Worm (Caenorhabditis elegans): ENCODE measurements around the gene ttc-36.

ttc-36 gene

DNA sequence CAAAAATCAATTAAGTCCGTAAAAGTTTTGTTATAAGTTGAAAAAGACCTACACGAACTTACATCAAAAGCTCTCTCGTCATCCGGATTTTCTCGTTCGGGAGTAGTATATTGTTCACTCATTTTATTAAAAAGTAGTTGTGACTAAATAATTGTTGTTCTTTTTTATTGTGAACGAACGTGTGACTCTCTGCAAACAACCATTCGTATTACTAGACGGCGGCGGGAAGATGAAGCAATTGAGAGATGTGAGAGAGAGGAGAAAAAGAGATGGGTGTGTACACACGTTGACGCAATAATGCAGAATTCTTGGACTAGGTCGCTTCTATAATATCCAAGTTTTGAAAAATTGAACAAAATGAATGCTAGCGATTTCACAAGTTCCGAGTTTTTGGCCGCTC lies 15.0 kb downstream of the ttc-36 start, which contains the start of the genes F52H3.11 and bath-38:
Gene F52H3.11 (minus strand): TSS at position 203 of the 400 bp plus-strand sequence.
Gene bath-38 (minus strand): TSS at position 310 of the 400 bp plus-strand sequence.
- TF ChIP-seq zag-1 (tag; optimal IDR thresholded peaks at IDR 0.05) (no peak), aly-2 (tag; optimal IDR thresholded peaks at IDR 0.05) (no peak), unc-130 (tag; optimal IDR thresholded peaks at IDR 0.05) (peak; percentile 47), nhr-237 (tag; optimal IDR thresholded peaks at IDR 0.05) (no peak), dpl-1 (GFP tag; optimal IDR thresholded peaks at IDR 0.05) (peak; percentile 15 to 62 (median 53)), nhr-85 (tag) (peak; percentile 69), efl-3 (GFP tag; optimal IDR thresholded peaks at IDR 0.05) (no peak), tbx-2 (tag; optimal IDR thresholded peaks at IDR 0.05) (peak; percentile 39), ztf-4 (tag; optimal IDR thresholded peaks at IDR 0.05) (peak; percentile 30), nhr-84 (tag; optimal IDR thresholded peaks at IDR 0.05) (no peak), C04F5.9 (tag; optimal IDR thresholded peaks at IDR 0.05) (no peak), snu-23 (GFP tag; optimal IDR thresholded peaks at IDR 0.05) (peak; percentile 54), pag-3 (tag; optimal IDR thresholded peaks at IDR 0.05; ENCODE audit: borderline replicate concordance, insufficient read depth) (no peak), C16A3.4 (tag; optimal IDR thresholded peaks at IDR 0.05) (peak; percentile 59), nhr-71 (tag; optimal IDR thresholded peaks at IDR 0.05) (peak; percentile 27), lin-14 (GFP tag; optimal IDR thresholded peaks at IDR 0.05) (peak; percentile 64), ets-5 (GFP tag; IDR thresholded peaks at IDR 0.05) (no peak), rnt-1 (tag; optimal IDR thresholded peaks at IDR 0.05) (peak; percentile 37), xbp-1 (tag; optimal IDR thresholded peaks at IDR 0.05) (peak; percentile 32), swsn-7 (tag; optimal IDR thresholded peaks at IDR 0.05) (peak; percentile 36), lin-39 (tag; optimal IDR thresholded peaks at IDR 0.05) (no peak), ceh-63 (GFP tag; optimal IDR thresholded peaks at IDR 0.05) (no peak), ceh-90 (tag; optimal IDR thresholded peaks at IDR 0.05) (no peak), F16B12.6 (tag; optimal IDR thresholded peaks at IDR 0.05) (peak; percentile 81), isw-1 (GFP tag; IDR thresholded peaks at IDR 0.05) (no peak), unc-98 (GFP tag; IDR thresholded peaks at IDR 0.05) (no peak), lin-35 (GFP tag; optimal IDR thresholded peaks at IDR 0.05) (peak; percentile 24 to 51), ama-1 (optimal IDR thresholded peaks at IDR 0.05) (peak; percentile 5), nhr-20 (tag; optimal IDR thresholded peaks at IDR 0.05) (peak; percentile 51), lsy-2 (tag; optimal IDR thresholded peaks at IDR 0.05) (peak; percentile 21 to 60), skn-1 (tag; optimal IDR thresholded peaks at IDR 0.05) (peak; percentile 37), mep-1 (tag; optimal IDR thresholded peaks at IDR 0.05) (peak; percentile 57), efl-1 (optimal IDR thresholded peaks at IDR 0.05) (peak; percentile 54 to 56), efl-1 (GFP tag; optimal IDR thresholded peaks at IDR 0.05 in 1 of 2) (peak; percentile 54 to 90), blmp-1 (tag; optimal IDR thresholded peaks at IDR 0.05) (peak; percentile 56), nhr-47 (tag; optimal IDR thresholded peaks at IDR 0.05) (peak; percentile 11), elt-3 (tag; optimal IDR thresholded peaks at IDR 0.05) (peak in 1 of 6 experiments; percentile 37), ceh-82 (tag; optimal IDR thresholded peaks at IDR 0.05) (peak in 1 of 3 experiments; percentile 25)

DNA sequence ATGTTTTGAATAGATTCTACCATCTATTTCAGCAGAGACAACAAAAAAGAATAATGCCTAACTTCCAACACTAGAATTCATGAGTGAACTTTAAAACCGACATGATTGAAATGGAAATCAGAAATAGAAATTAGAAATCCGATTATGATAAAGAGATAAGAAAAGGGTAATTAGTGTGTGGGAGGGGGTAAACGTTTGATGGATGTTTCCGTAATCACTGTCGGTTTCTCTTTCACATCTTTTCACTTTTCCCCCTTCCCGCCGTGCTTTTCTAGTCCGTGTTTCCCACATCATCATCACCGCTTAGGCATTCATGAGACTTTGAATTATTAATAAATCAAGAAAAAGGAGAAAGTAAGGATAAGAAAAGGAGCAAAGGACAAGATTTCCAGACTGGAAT lies 15.7 kb downstream of the ttc-36 start:
- no peak for TF ChIP-seq hlh-4 (tag; optimal IDR thresholded peaks at IDR 0.05)
- TF ChIP-seq mdl-1 (tag; optimal IDR thresholded peaks at IDR 0.05), result no peak
- TF ChIP-seq aly-2 (tag; optimal IDR thresholded peaks at IDR 0.05), result no peak
- TF ChIP-seq efl-1 (optimal IDR thresholded peaks at IDR 0.05), result no peak
- TF ChIP-seq efl-1 (GFP tag; optimal IDR thresholded peaks at IDR 0.05 in 1 of 2), result peak in 1 of 2 experiments; percentile 77
- peak; percentile 97 for TF ChIP-seq blmp-1 (tag; optimal IDR thresholded peaks at IDR 0.05)
- TF ChIP-seq swsn-7 (tag; optimal IDR thresholded peaks at IDR 0.05), result no peak
- TF ChIP-seq nhr-90 (tag; optimal IDR thresholded peaks at IDR 0.05; ENCODE audit: poor library complexity), result no peak
- TF ChIP-seq jun-1 (tag; optimal IDR thresholded peaks at IDR 0.05), result no peak
- TF ChIP-seq dpl-1 (GFP tag; optimal IDR thresholded peaks at IDR 0.05), result no peak
- TF ChIP-seq elt-3 (tag; optimal IDR thresholded peaks at IDR 0.05), result peak in 1 of 6 experiments; percentile 55
- no peak for TF ChIP-seq hpl-2 (GFP tag; optimal IDR thresholded peaks at IDR 0.05)
- TF ChIP-seq aha-1 (tag; optimal IDR thresholded peaks at IDR 0.05), result no peak
- TF ChIP-seq lin-39 (tag; optimal IDR thresholded peaks at IDR 0.05), result no peak
- no peak for TF ChIP-seq elt-2 (tag; optimal IDR thresholded peaks at IDR 0.05)
